Fruit fly (Drosophila melanogaster) whole organism, wandering third instar larva: ENCODE data around the gene Crg-1.

ENCODE experiments used
- Abd-B ChIP-seq: fragments of >200 bp; optimal IDR thresholded peaks from 2 replicates; lab custom pipeline; 2017; ENCODE audit warnings: missing biosample characterization, missing genetic modification characterization
- CG32264 ChIP-seq: fragments of 200-800 bp; sonication (Bioruptor generic); optimal IDR thresholded peaks from 2 replicates; lab custom pipeline; 2016; ENCODE audit warnings: missing biosample characterization, missing genetic modification characterization
- CrebA ChIP-seq: fragments of 200-800 bp; sonication (Bioruptor generic); optimal IDR thresholded peaks from 2 replicates; lab custom pipeline; 2016; ENCODE audit warnings: missing biosample characterization, mild to moderate bottlenecking, missing genetic modification characterization, borderline replicate concordance
- Dfd ChIP-seq: fragments of >200 bp; optimal IDR thresholded peaks from 2 replicates; lab custom pipeline; 2017; ENCODE audit warnings: missing biosample characterization, missing genetic modification characterization
- Dif ChIP-seq: fragments of 200-275, 200-300 bp; sonication (Bioruptor generic); optimal IDR thresholded peaks from 2 replicates; lab custom pipeline; 2018; ENCODE audit warnings: missing biosample characterization, missing genetic modification characterization; ENCODE audit not compliant: partially characterized antibody
- GATAd ChIP-seq: sonication (Bioruptor generic); optimal IDR thresholded peaks from 2 replicates; lab custom pipeline; 2016; ENCODE audit warnings: missing biosample characterization, missing genetic modification characterization
- Hnf4 ChIP-seq: fragments of 200-800 bp; sonication (Bioruptor generic); optimal IDR thresholded peaks from 2 replicates; lab custom pipeline; 2016; ENCODE audit warnings: missing biosample characterization, mild to moderate bottlenecking, missing genetic modification characterization
- Hr78 ChIP-seq: fragments of >200 bp; optimal IDR thresholded peaks from 2 replicates; lab custom pipeline; 2017; ENCODE audit warnings: missing biosample characterization, missing genetic modification characterization
- Jra ChIP-seq: sonication (Bioruptor generic); optimal IDR thresholded peaks from 2 replicates; lab custom pipeline; 2016; ENCODE audit warnings: missing biosample characterization, missing genetic modification characterization
- Mio ChIP-seq: sonication (Bioruptor generic); optimal IDR thresholded peaks from 2 replicates; lab custom pipeline; 2016; ENCODE audit warnings: missing biosample characterization, missing genetic modification characterization
- Myc ChIP-seq: fragments of >200 bp; optimal IDR thresholded peaks from 2 replicates; lab custom pipeline; 2017
- N ChIP-seq: fragments of >200 bp; optimal IDR thresholded peaks from 2 replicates; lab custom pipeline; 2018; ENCODE audit warnings: missing biosample characterization, missing external identifiers, missing genetic modification characterization
- OdsH ChIP-seq: fragments of 200-800 bp; sonication (Bioruptor generic); optimal IDR thresholded peaks from 2 replicates; lab custom pipeline; 2016; ENCODE audit warnings: missing biosample characterization, mild to moderate bottlenecking, missing genetic modification characterization
- Rel ChIP-seq, 2 experiments: fragments of 200-800 bp; sonication (Bioruptor generic) in 1 of 2; optimal IDR thresholded peaks; 2 replicates in 1 of 2; 3 replicates in 1 of 2; lab custom pipeline; 2016 to 2019; ENCODE audit warnings: mild to moderate bottlenecking in 2 of 2, missing biosample characterization in 2 of 2, missing genetic modification characterization in 2 of 2, moderate library complexity in 1 of 2
- Sp1 ChIP-seq: fragments of 200-800 bp; sonication (Bioruptor generic); optimal IDR thresholded peaks from 3 replicates; lab custom pipeline; 2019; ENCODE audit warnings: missing biosample characterization, mild to moderate bottlenecking, missing genetic modification characterization, moderate library complexity
- Vsx2 ChIP-seq: fragments of 200-300, 225-300 bp; sonication (Bioruptor generic); optimal IDR thresholded peaks from 2 replicates; lab custom pipeline; 2018; ENCODE audit warnings: missing biosample characterization, missing genetic modification characterization; ENCODE audit not compliant: partially characterized antibody
- br ChIP-seq: fragments of 200-800 bp; sonication (Bioruptor generic); optimal IDR thresholded peaks from 2 replicates; lab custom pipeline; 2016; ENCODE audit warnings: missing biosample characterization, missing genetic modification characterization
- dl ChIP-seq, 2 experiments: fragments of 175-275, 200-275 bp in 1 of 2; fragments of 200-275 bp in 1 of 2; sonication (Bioruptor generic); optimal IDR thresholded peaks; lab custom pipeline; 2018; ENCODE audit warnings: mild to moderate bottlenecking in 2 of 2, missing biosample characterization in 2 of 2, missing genetic modification characterization in 2 of 2, moderate library complexity in 2 of 2; ENCODE audit not compliant: partially characterized antibody in 2 of 2, insufficient read depth in 1 of 2
- dsf ChIP-seq: sonication (Bioruptor generic); optimal IDR thresholded peaks from 2 replicates; lab custom pipeline; 2016; ENCODE audit warnings: missing biosample characterization, missing genetic modification characterization, borderline replicate concordance
- ey ChIP-seq: fragments of 200-800 bp; sonication (Bioruptor generic); optimal IDR thresholded peaks from 2 replicates; lab custom pipeline; 2016; ENCODE audit warnings: missing biosample characterization, missing genetic modification characterization
- fru ChIP-seq: fragments of 200-800 bp; sonication (Bioruptor generic); optimal IDR thresholded peaks from 3 replicates; lab custom pipeline; 2016; ENCODE audit warnings: missing biosample characterization, mild to moderate bottlenecking, missing genetic modification characterization
- h ChIP-seq: fragments of 200-800 bp; sonication (Bioruptor generic); optimal IDR thresholded peaks from 3 replicates; lab custom pipeline; 2016; ENCODE audit warnings: missing biosample characterization, mild to moderate bottlenecking, missing genetic modification characterization
- jim ChIP-seq: fragments of 175-275, 200-325 bp; sonication (Bioruptor generic); optimal IDR thresholded peaks from 2 replicates; lab custom pipeline; 2016; ENCODE audit warnings: missing biosample characterization, mild to moderate bottlenecking, missing genetic modification characterization
- lola ChIP-seq: fragments of >200 bp; optimal IDR thresholded peaks from 2 replicates; lab custom pipeline; 2017; ENCODE audit warnings: missing biosample characterization, missing genetic modification characterization
- pan ChIP-seq: fragments of >200 bp; optimal IDR thresholded peaks from 2 replicates; lab custom pipeline; 2017
- psq ChIP-seq: fragments of 200-800 bp; sonication (Bioruptor generic); optimal IDR thresholded peaks from 3 replicates; lab custom pipeline; 2017; ENCODE audit warnings: missing biosample characterization, mild to moderate bottlenecking, missing genetic modification characterization, moderate library complexity
- rgr ChIP-seq: fragments of 200-800 bp; sonication (Bioruptor generic); optimal IDR thresholded peaks from 3 replicates; lab custom pipeline; 2016; ENCODE audit warnings: missing biosample characterization, mild to moderate bottlenecking, missing genetic modification characterization
- tai ChIP-seq: sonication (Bioruptor generic); optimal IDR thresholded peaks from 2 replicates; lab custom pipeline; 2016; ENCODE audit warnings: missing biosample characterization, missing genetic modification characterization
- woc ChIP-seq: sonication (Bioruptor generic); optimal IDR thresholded peaks from 2 replicates; lab custom pipeline; 2016; ENCODE audit warnings: missing biosample characterization, mild to moderate bottlenecking, missing genetic modification characterization

The Crg-1 gene

dm6 chrX:3832226-3832625 lies 39.2 kb downstream of the Crg-1 start:
- TF ChIP-seq Hnf4 (GFP tag; lab: Kevin White, UChicago), result no peak
- TF ChIP-seq GATAd (GFP tag; lab: Kevin White, UChicago), result no peak
- TF ChIP-seq CrebA (GFP tag; lab: Kevin White, UChicago), result no peak
- TF ChIP-seq fru (GFP tag; lab: Kevin White, UChicago), result no peak
- no peak for TF ChIP-seq lola
- no peak for TF ChIP-seq Vsx2 (GFP tag; lab: Kevin White, UChicago)
- TF ChIP-seq br (GFP tag; lab: Kevin White, UChicago), result no peak
- no peak for TF ChIP-seq tai (GFP tag; lab: Kevin White, UChicago)
- no peak for TF ChIP-seq Jra (GFP tag; lab: Kevin White, UChicago)
- TF ChIP-seq N, result no peak
- no peak for TF ChIP-seq Dif (GFP tag; lab: Kevin White, UChicago)
- no peak for TF ChIP-seq Abd-B (GFP tag; lab: Kevin White, UChicago)
- TF ChIP-seq dl (GFP tag; optimal IDR thresholded peaks at IDR 0.05; lab: Kevin White, UChicago; ENCODE audit: insufficient read depth in 1 of 2, partially characterized antibody in 2 of 2), result no peak
- TF ChIP-seq Hr78 (GFP tag; lab: Kevin White, UChicago), result no peak
- TF ChIP-seq, all 38 proteins: peak for 0

dm6 chrX:3833109-3833657 lies 40.2 kb downstream of the Crg-1 start:
- no peak for TF ChIP-seq Rel (GFP tag; optimal IDR thresholded peaks at IDR 0.05; lab: Kevin White, UChicago)
- TF ChIP-seq Rel (tag; optimal IDR thresholded peaks at IDR 0.05; lab: Kevin White, UChicago), result peak; percentile 90
- peak; percentile 35 for TF ChIP-seq Dif (GFP tag; lab: Kevin White, UChicago)
- no peak for TF ChIP-seq tai (GFP tag; lab: Kevin White, UChicago)
- peak; percentile 74 for TF ChIP-seq psq (GFP tag; lab: Kevin White, UChicago)
- TF ChIP-seq OdsH (GFP tag; lab: Kevin White, UChicago), result no peak
- no peak for TF ChIP-seq woc (GFP tag; lab: Kevin White, UChicago)

- TF ChIP-seq GATAd (GFP tag; lab: Kevin White, UChicago), result no peak
- no peak for TF ChIP-seq jim (GFP tag; lab: Kevin White, UChicago)
- no peak for TF ChIP-seq tai (GFP tag; lab: Kevin White, UChicago)
- TF ChIP-seq N, result no peak
- no peak for TF ChIP-seq Hr78 (GFP tag; lab: Kevin White, UChicago)
- TF ChIP-seq rgr, result no peak
- TF ChIP-seq psq (GFP tag; lab: Kevin White, UChicago), result peak; percentile 93
- no peak for TF ChIP-seq woc (GFP tag; lab: Kevin White, UChicago)
- TF ChIP-seq dsf (GFP tag; lab: Kevin White, UChicago), result no peak
- TF ChIP-seq br (GFP tag; lab: Kevin White, UChicago), result no peak
- TF ChIP-seq OdsH (GFP tag; lab: Kevin White, UChicago), result no peak
- TF ChIP-seq CG32264 (GFP tag; lab: Kevin White, UChicago), result no peak
- TF ChIP-seq h (GFP tag; lab: Kevin White, UChicago), result no peak
- no peak for TF ChIP-seq ey
- no peak for TF ChIP-seq Rel (GFP tag; optimal IDR thresholded peaks at IDR 0.05; lab: Kevin White, UChicago)
- no peak for TF ChIP-seq Rel (tag; optimal IDR thresholded peaks at IDR 0.05; lab: Kevin White, UChicago)
- no peak for TF ChIP-seq Jra (GFP tag; lab: Kevin White, UChicago)
- no peak for TF ChIP-seq lola
- TF ChIP-seq CrebA (GFP tag; lab: Kevin White, UChicago), result peak; percentile 12
- TF ChIP-seq dl (GFP tag; optimal IDR thresholded peaks at IDR 0.05; lab: Kevin White, UChicago; ENCODE audit: insufficient read depth in 1 of 2, partially characterized antibody in 2 of 2), result peak in 1 of 2 experiments; percentile 40
- no peak for TF ChIP-seq Sp1 (GFP tag; lab: Kevin White, UChicago)
- no peak for TF ChIP-seq Abd-B (GFP tag; lab: Kevin White, UChicago)
- TF ChIP-seq Mio (GFP tag; lab: Kevin White, UChicago), result no peak
- peak; percentile 49 for TF ChIP-seq Dif (GFP tag; lab: Kevin White, UChicago)
Observed at dm6 chrX:3834955-3835763, 42.1 kb downstream of the Crg-1 start.

dm6 chrX:3835764-3836342 lies 42.8 kb downstream of the Crg-1 start:
- TF ChIP-seq pan (lab: Kevin White, UChicago) (no peak), Myc (lab: Kevin White, UChicago) (peak; percentile 65), Dfd (no peak)
